Worm (Caenorhabditis elegans) whole organism, young adult: ENCODE measurements around the gene ufd-3.

Experiments
- B0035.1 ChIP-seq: sonication (generic microtip); optimal IDR thresholded peaks from 2 replicates; lab custom pipeline; 2016; ENCODE audit warnings: missing genetic modification characterization, mild to moderate bottlenecking, missing compliant biosample characterization, missing genotype, missing genetic modification reagents
- B0261.1 ChIP-seq: sonication (generic microtip); optimal IDR thresholded peaks from 2 replicates; lab custom pipeline; 2016; ENCODE audit warnings: mild to moderate bottlenecking, missing genetic modification characterization, moderate library complexity, missing compliant biosample characterization
- B0336.3 ChIP-seq: fragments of 200-800 bp; sonication (Bioruptor generic); IDR thresholded peaks from 2 replicates; pipeline ENCODE4 v1.3.6; 2022; ENCODE audit warnings: missing genetic modification characterization, missing compliant biosample characterization
- C06A6.2 ChIP-seq: fragments of 200-800 bp; sonication (Bioruptor generic); conservative IDR thresholded peaks from 2 replicates; pipeline ENCODE4 v1.3.6; 2022; ENCODE audit warnings: missing genetic modification characterization, missing compliant biosample characterization
- F22D6.2 ChIP-seq: sonication (generic microtip); optimal IDR thresholded peaks from 2 replicates; lab custom pipeline; 2016; ENCODE audit warnings: mild to moderate bottlenecking, missing genetic modification characterization, missing compliant biosample characterization
- F33H1.4 ChIP-seq: fragments of 200-800 bp; sonication (Bioruptor generic); IDR thresholded peaks from 2 replicates; pipeline ENCODE4 v1.3.6; 2022; ENCODE audit warnings: missing genetic modification reagents, missing genetic modification characterization, missing compliant biosample characterization
- F39B2.1 ChIP-seq: fragments of 200-800 bp; sonication (Bioruptor generic); IDR thresholded peaks from 2 replicates; pipeline ENCODE4 v1.3.6; 2022; ENCODE audit warnings: missing genetic modification reagents, missing genetic modification characterization, missing compliant biosample characterization
- F49E8.2 ChIP-seq: sonication (generic microtip); optimal IDR thresholded peaks from 3 replicates; lab custom pipeline; 2017; ENCODE audit warnings: missing genetic modification characterization, mild to moderate bottlenecking, missing compliant biosample characterization, antibody characterized with exemption, moderate library complexity; ENCODE audit not compliant: insufficient read depth
- K12H6.12 ChIP-seq: fragments of 200-800 bp; sonication (Bioruptor generic); optimal IDR thresholded peaks from 2 replicates; lab custom pipeline; 2018; ENCODE audit warnings: mild to moderate bottlenecking, missing genetic modification characterization, missing compliant biosample characterization
- Y53G8AR.9 ChIP-seq: fragments of 200-800 bp; sonication (Bioruptor generic); conservative IDR thresholded peaks from 2 replicates; pipeline ENCODE4 v1.3.6; 2022; ENCODE audit warnings: missing genetic modification reagents, missing genetic modification characterization, missing compliant biosample characterization
- Y79H2A.3 ChIP-seq: fragments of 200-800 bp; sonication (Bioruptor generic); conservative IDR thresholded peaks from 2 replicates; pipeline ENCODE4 v1.3.6; 2022; ENCODE audit warnings: missing genetic modification reagents, missing genetic modification characterization, missing compliant biosample characterization
- akir-1 ChIP-seq: fragments of 200-800 bp; sonication (Bioruptor generic); optimal IDR thresholded peaks from 2 replicates; lab custom pipeline; 2018; ENCODE audit warnings: mild to moderate bottlenecking, missing genetic modification characterization, moderate library complexity, missing compliant biosample characterization
- atf-7 ChIP-seq: sonication (generic microtip); optimal IDR thresholded peaks from 2 replicates; lab custom pipeline; 2017; ENCODE audit warnings: mild to moderate bottlenecking, missing genetic modification characterization, missing compliant biosample characterization
- bed-1 ChIP-seq: fragments of 200-800 bp; sonication (Bioruptor generic); IDR thresholded peaks from 2 replicates; pipeline ENCODE4 v1.3.6; 2022; ENCODE audit warnings: missing genetic modification reagents, missing genetic modification characterization, missing compliant biosample characterization
- cebp-2 ChIP-seq: fragments of 200-800 bp; sonication (Bioruptor generic); IDR thresholded peaks from 2 replicates; pipeline ENCODE4 v1.3.6; 2022; ENCODE audit warnings: missing genetic modification characterization, missing compliant biosample characterization
- ceh-100 ChIP-seq: fragments of 200-800 bp; sonication (Bioruptor generic); IDR thresholded peaks from 2 replicates; pipeline ENCODE4 v1.3.6; 2022; ENCODE audit warnings: missing genetic modification reagents, missing genetic modification characterization, missing compliant biosample characterization
- ceh-58 ChIP-seq: fragments of 200-800 bp; sonication (Bioruptor generic); IDR thresholded peaks from 2 replicates; pipeline ENCODE4 v1.3.6; 2022; ENCODE audit warnings: missing genetic modification characterization, missing compliant biosample characterization
- die-1 ChIP-seq: sonication (generic microtip); optimal IDR thresholded peaks from 2 replicates; lab custom pipeline; 2016; ENCODE audit warnings: missing genotype, mild to moderate bottlenecking, missing genetic modification characterization, missing compliant biosample characterization
- dox-1 ChIP-seq: fragments of 200-800 bp; sonication (Bioruptor generic); IDR thresholded peaks from 2 replicates; pipeline ENCODE4 v1.3.6; 2022; ENCODE audit warnings: missing genetic modification reagents, missing genetic modification characterization, missing compliant biosample characterization
- egrh-3 ChIP-seq: fragments of 200-800 bp; sonication (Bioruptor generic); IDR thresholded peaks from 2 replicates; pipeline ENCODE4 v1.3.6; 2022; ENCODE audit warnings: missing genetic modification reagents, missing genetic modification characterization, missing compliant biosample characterization
- hlh-12 ChIP-seq: sonication (generic microtip); optimal IDR thresholded peaks from 2 replicates; lab custom pipeline; 2016; ENCODE audit warnings: missing genetic modification characterization, missing compliant biosample characterization
- hmg-20 ChIP-seq: fragments of 200-800 bp; sonication (Bioruptor generic); IDR thresholded peaks from 2 replicates; pipeline ENCODE4 v1.3.6; 2022; ENCODE audit warnings: missing genetic modification reagents, missing genetic modification characterization, missing compliant biosample characterization
- lin-35 ChIP-seq, 3 experiments: fragments of 150-350 bp in 2 of 3; sonication (generic microtip) in 1 of 3; optimal IDR thresholded peaks; 2 replicates each; lab custom pipeline; 2014 to 2018; ENCODE audit warnings: missing biosample characterization in 3 of 3, missing genetic modification characterization in 3 of 3, missing genetic modification reagents in 3 of 3
- madf-3 ChIP-seq: fragments of 200-800 bp; sonication (Bioruptor generic); IDR thresholded peaks from 2 replicates; pipeline ENCODE4 v1.3.6; 2022; ENCODE audit warnings: missing genetic modification reagents, missing genetic modification characterization, missing compliant biosample characterization
- madf-8 ChIP-seq: fragments of 200-800 bp; sonication (Bioruptor generic); conservative IDR thresholded peaks from 2 replicates; pipeline ENCODE4 v1.3.6; 2022; ENCODE audit warnings: missing genetic modification reagents, missing genetic modification characterization, missing compliant biosample characterization
- mel-28 ChIP-seq: sonication (generic microtip); optimal IDR thresholded peaks from 2 replicates; lab custom pipeline; 2016; ENCODE audit warnings: borderline replicate concordance, mild to moderate bottlenecking, missing genetic modification characterization, missing compliant biosample characterization
- nhr-179 ChIP-seq: sonication (generic microtip); optimal IDR thresholded peaks from 2 replicates; lab custom pipeline; 2016; ENCODE audit warnings: mild to moderate bottlenecking, missing genetic modification characterization, missing compliant biosample characterization
- nhr-27 ChIP-seq: fragments of 200-800 bp; sonication (Bioruptor generic); optimal IDR thresholded peaks from 2 replicates; lab custom pipeline; 2018; ENCODE audit warnings: mild to moderate bottlenecking, missing genetic modification characterization, moderate library complexity, missing compliant biosample characterization
- nhr-80 ChIP-seq: sonication (generic microtip); optimal IDR thresholded peaks from 2 replicates; lab custom pipeline; 2016; ENCODE audit warnings: missing genetic modification characterization, missing compliant biosample characterization
- nhr-90 ChIP-seq: sonication (generic microtip); optimal IDR thresholded peaks from 2 replicates; lab custom pipeline; 2016; ENCODE audit warnings: missing genotype, mild to moderate bottlenecking, missing genetic modification characterization, missing compliant biosample characterization
- sdz-38 ChIP-seq: sonication (generic microtip); optimal IDR thresholded peaks from 2 replicates; lab custom pipeline; 2016; ENCODE audit warnings: missing genotype, missing genetic modification characterization, missing compliant biosample characterization
- sea-2 ChIP-seq: fragments of 200-800 bp; sonication (Bioruptor generic); IDR thresholded peaks from 2 replicates; pipeline ENCODE4 v1.3.6; 2022; ENCODE audit warnings: missing genetic modification characterization, missing compliant biosample characterization
- unc-130 ChIP-seq: sonication (generic microtip); optimal IDR thresholded peaks from 2 replicates; lab custom pipeline; 2016; ENCODE audit warnings: missing genetic modification reagents, missing genetic modification characterization, missing compliant biosample characterization
- zfh-2 ChIP-seq: fragments of 200-800 bp; sonication (Bioruptor generic); conservative IDR thresholded peaks from 2 replicates; pipeline ENCODE4 v1.3.6; 2022; ENCODE audit warnings: missing genetic modification reagents, missing genetic modification characterization, missing compliant biosample characterization
- ztf-3 ChIP-seq: fragments of 200-800 bp; sonication (Bioruptor generic); optimal IDR thresholded peaks from 2 replicates; lab custom pipeline; 2018; ENCODE audit warnings: mild to moderate bottlenecking, missing genetic modification characterization, missing compliant biosample characterization

The ufd-3 gene

ce11 chrII:9948662-9949061 lies 8.1 kb downstream of the ufd-3 start:
- TF ChIP-seq nhr-179 (no peak), F49E8.2 (tag; lab: Kevin White, UChicago) (no peak), hmg-20 (GFP tag; lab: Robert Waterston, UW) (no peak), B0035.1 (no peak), nhr-80 (tag; lab: Kevin White, UChicago) (no peak), ceh-58 (GFP tag; lab: Robert Waterston, UW) (no peak), sdz-38 (no peak), nhr-90 (tag; lab: Kevin White, UChicago) (no peak), die-1 (tag; lab: Kevin White, UChicago) (no peak), Y79H2A.3 (GFP tag; lab: Robert Waterston, UW) (no peak)

ce11 chrII:9951846-9952245 lies 11.3 kb downstream of the ufd-3 start:
- TF ChIP-seq die-1 (tag; lab: Kevin White, UChicago) = no peak
- TF ChIP-seq F22D6.2 = no peak
- no peak for TF ChIP-seq akir-1 (GFP tag; lab: Kevin White, UChicago)
- no peak for TF ChIP-seq ztf-3 (GFP tag; lab: Kevin White, UChicago)
- no peak for TF ChIP-seq C06A6.2 (GFP tag; lab: Robert Waterston, UW)
- TF ChIP-seq F39B2.1 = no peak
- no peak for TF ChIP-seq F33H1.4
- no peak for TF ChIP-seq ceh-100 (GFP tag; lab: Robert Waterston, UW)
- no peak for TF ChIP-seq cebp-2 (GFP tag; lab: Robert Waterston, UW)
- no peak for TF ChIP-seq K12H6.12 (tag; lab: Kevin White, UChicago)
- no peak for TF ChIP-seq unc-130 (GFP tag; lab: Kevin White, UChicago)
- TF ChIP-seq bed-1 = no peak
- no peak for TF ChIP-seq B0336.3 (GFP tag; lab: Robert Waterston, UW)
- no peak for TF ChIP-seq sea-2 (GFP tag; lab: Robert Waterston, UW)

ce11 chrII:9954885-9955284 lies 14.3 kb downstream of the ufd-3 start, which contains the start of gene egl-43:
Gene egl-43 (plus strand): TSS chrII:9955185.
- no peak for TF ChIP-seq madf-8 (GFP tag; lab: Robert Waterston, UW)
- no peak for TF ChIP-seq mel-28 (tag; lab: Kevin White, UChicago)
- no peak for TF ChIP-seq nhr-179
- TF ChIP-seq F33H1.4 = no peak
- TF ChIP-seq dox-1 (GFP tag; lab: Robert Waterston, UW) = no peak
- TF ChIP-seq nhr-27 (tag; lab: Kevin White, UChicago) = no peak
- no peak for TF ChIP-seq hlh-12 (tag; lab: Kevin White, UChicago)
- TF ChIP-seq atf-7 (tag; lab: Kevin White, UChicago) = no peak
- TF ChIP-seq madf-3 (GFP tag; lab: Robert Waterston, UW) = no peak
- no peak for TF ChIP-seq ztf-3 (GFP tag; lab: Kevin White, UChicago)
- no peak for TF ChIP-seq egrh-3
- no peak for TF ChIP-seq lin-35 (GFP tag; optimal IDR thresholded peaks at IDR 0.05; lab: Kevin White, UChicago)
- TF ChIP-seq, all 124 proteins: peak for 0

ce11 chrII:9956116-9956515 lies 15.6 kb downstream of the ufd-3 start:
- no peak for TF ChIP-seq B0261.1

ce11 chrII:9960127-9960526 lies 19.6 kb downstream of the ufd-3 start:
- TF ChIP-seq Y53G8AR.9 (GFP tag; lab: Robert Waterston, UW) (no peak), zfh-2 (GFP tag; lab: Robert Waterston, UW) (0 out of 2 replicates have a peak, but pooled peaks have one; percentile 20)
